Worm (Caenorhabditis elegans) whole organism, L3 larva: ENCODE measurements around the gene F47B8.4.

Experiments used
- R02D3.7 ChIP-seq: fragments of 150-350 bp; optimal IDR thresholded peaks from 2 replicates; lab custom pipeline; 2014; ENCODE audit warnings: missing biosample characterization, missing genetic modification characterization
- ZK546.5 ChIP-seq: sonication (generic microtip); optimal IDR thresholded peaks from 2 replicates; lab custom pipeline; 2017; ENCODE audit warnings: missing biosample characterization, missing genetic modification characterization
- ceh-9 ChIP-seq: sonication (generic microtip); optimal IDR thresholded peaks from 2 replicates; lab custom pipeline; 2018; ENCODE audit warnings: missing biosample characterization, missing genetic modification characterization
- egl-27 ChIP-seq: sonication (generic microtip); optimal IDR thresholded peaks from 4 replicates; lab custom pipeline; 2017; ENCODE audit warnings: missing biosample characterization, missing genetic modification reagents, missing genetic modification characterization
- fos-1 ChIP-seq: fragments of 150-350 bp; optimal IDR thresholded peaks from 2 replicates; lab custom pipeline; 2014; ENCODE audit warnings: missing biosample characterization, missing genetic modification characterization
- jun-1 ChIP-seq: fragments of 150-350 bp; optimal IDR thresholded peaks from 2 replicates; lab custom pipeline; 2014; ENCODE audit warnings: missing biosample characterization, missing genetic modification reagents, missing genetic modification characterization
- nhr-11 ChIP-seq: fragments of 150-350 bp; optimal IDR thresholded peaks from 2 replicates; lab custom pipeline; 2014; ENCODE audit warnings: missing biosample characterization, missing genetic modification characterization
- nhr-28 ChIP-seq: fragments of 150-350 bp; optimal IDR thresholded peaks from 2 replicates; lab custom pipeline; 2014; ENCODE audit warnings: missing biosample characterization, missing genetic modification characterization
- pqm-1 ChIP-seq: fragments of 150-350 bp; optimal IDR thresholded peaks from 2 replicates; lab custom pipeline; 2017; ENCODE audit warnings: missing biosample characterization, missing genetic modification characterization, inconsistent platforms
- skn-1 ChIP-seq: fragments of 150-350 bp; optimal IDR thresholded peaks from 2 replicates; lab custom pipeline; 2014; ENCODE audit warnings: missing biosample characterization, missing genetic modification characterization
- unc-62 ChIP-seq: fragments of 150-350 bp; sonication (generic microtip); optimal IDR thresholded peaks from 4 replicates; lab custom pipeline; 2014; ENCODE audit warnings: missing biosample characterization, missing genetic modification reagents, missing genetic modification characterization

DNA sequence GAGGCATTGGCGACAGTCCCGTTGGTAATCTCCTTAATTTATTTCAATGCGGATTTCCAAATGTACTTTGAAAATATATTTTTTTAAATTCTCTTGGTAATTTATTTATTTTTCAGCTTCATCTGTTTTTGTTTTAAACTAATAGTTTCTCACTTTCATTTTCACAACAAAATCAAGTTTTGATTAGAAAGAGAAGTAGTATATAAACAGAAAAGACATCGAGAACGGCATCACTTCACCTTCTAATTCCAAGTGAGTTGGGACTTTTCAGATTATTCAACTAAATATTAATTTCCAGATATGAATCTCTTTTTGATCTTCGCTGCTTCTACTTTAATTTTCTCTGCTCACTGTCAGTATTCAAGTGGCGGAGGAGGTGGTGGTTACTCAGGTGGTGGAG is 4.2 kb downstream of the F47B8.4 start, which contains the start of gene F47B8.14:
- no peak for TF ChIP-seq egl-27 (tag; lab: Kevin White, UChicago)
- no peak for TF ChIP-seq fos-1 (tag; lab: Kevin White, UChicago)
- TF ChIP-seq ZK546.5 (tag; lab: Kevin White, UChicago), result no peak
- no peak for TF ChIP-seq R02D3.7
- no peak for TF ChIP-seq unc-62
- no peak for TF ChIP-seq nhr-11 (tag; lab: Kevin White, UChicago)
- TF ChIP-seq pqm-1 (tag; lab: Kevin White, UChicago), result no peak
- TF ChIP-seq ceh-9 (tag; lab: Kevin White, UChicago), result no peak
- no peak for TF ChIP-seq nhr-28
- no peak for TF ChIP-seq jun-1
- TF ChIP-seq skn-1 (tag; lab: Kevin White, UChicago), result no peak
